Fruit fly (Drosophila melanogaster) whole organism, prepupa: Measurements from ENCODE around the gene Dtg.

ENCODE experiments used
- CG10669 ChIP-seq: fragments of 200-800 bp; sonication (Bioruptor generic); optimal IDR thresholded peaks from 3 replicates; lab custom pipeline; 2018; ENCODE audit warnings: missing biosample characterization, mild to moderate bottlenecking, missing genetic modification characterization, moderate library complexity
- CG16779 ChIP-seq: fragments of 200-800 bp; sonication (Bioruptor generic); optimal IDR thresholded peaks from 3 replicates; lab custom pipeline; 2017; ENCODE audit warnings: missing biosample characterization, mild to moderate bottlenecking, missing genetic modification characterization
- CG3032 ChIP-seq: fragments of 200-800 bp; optimal IDR thresholded peaks from 2 replicates; lab custom pipeline; 2019; ENCODE audit warnings: missing biosample characterization, mild to moderate bottlenecking, missing genetic modification characterization, moderate library complexity
- CG32006 ChIP-seq: fragments of 200-800 bp; sonication (Bioruptor generic); optimal IDR thresholded peaks from 3 replicates; lab custom pipeline; 2017; ENCODE audit warnings: missing biosample characterization, mild to moderate bottlenecking, missing genetic modification characterization
- Ets21C ChIP-seq: fragments of 200-800 bp; sonication (Bioruptor generic); optimal IDR thresholded peaks from 3 replicates; lab custom pipeline; 2016; ENCODE audit warnings: missing biosample characterization, missing genetic modification characterization
- Hr39 ChIP-seq: fragments of 200-800 bp; sonication (Bioruptor generic); optimal IDR thresholded peaks from 2 replicates; lab custom pipeline; 2016; ENCODE audit warnings: missing biosample characterization, missing genetic modification characterization
- Met ChIP-seq: fragments of 200-800 bp; sonication (Bioruptor generic); optimal IDR thresholded peaks from 3 replicates; lab custom pipeline; 2016; ENCODE audit warnings: missing biosample characterization, missing genetic modification characterization
- OdsH ChIP-seq: fragments of 200-800 bp; sonication (Bioruptor generic); optimal IDR thresholded peaks from 3 replicates; lab custom pipeline; 2016; ENCODE audit warnings: missing biosample characterization, missing genetic modification characterization
- Sox102F ChIP-seq: fragments of 200-800 bp; sonication (Bioruptor generic); optimal IDR thresholded peaks from 2 replicates; lab custom pipeline; 2016; ENCODE audit warnings: missing biosample characterization, mild to moderate bottlenecking, missing genetic modification characterization
- Sox15 ChIP-seq: fragments of 200-800 bp; sonication (Bioruptor generic); optimal IDR thresholded peaks from 3 replicates; lab custom pipeline; 2016; ENCODE audit warnings: missing biosample characterization, missing genetic modification characterization
- cyc ChIP-seq: fragments of 200-800 bp; sonication (Bioruptor generic); optimal IDR thresholded peaks from 3 replicates; lab custom pipeline; 2016; ENCODE audit warnings: missing biosample characterization, missing genetic modification characterization
- lz ChIP-seq: fragments of 200-800 bp; sonication (Bioruptor generic); optimal IDR thresholded peaks from 3 replicates; lab custom pipeline; 2016; ENCODE audit warnings: missing biosample characterization, missing genetic modification characterization
- ss ChIP-seq, 2 experiments: fragments of 200-800 bp; sonication (Bioruptor generic); optimal IDR thresholded peaks; 2 replicates in 1 of 2; 3 replicates in 1 of 2; lab custom pipeline; 2017 to 2018; ENCODE audit warnings: mild to moderate bottlenecking in 2 of 2, missing biosample characterization in 2 of 2, missing genetic modification characterization in 2 of 2, moderate library complexity in 1 of 2
- vri ChIP-seq: fragments of 200-800 bp; sonication (Bioruptor generic); optimal IDR thresholded peaks from 3 replicates; lab custom pipeline; 2016; ENCODE audit warnings: missing biosample characterization, mild to moderate bottlenecking, missing genetic modification characterization

DNA sequence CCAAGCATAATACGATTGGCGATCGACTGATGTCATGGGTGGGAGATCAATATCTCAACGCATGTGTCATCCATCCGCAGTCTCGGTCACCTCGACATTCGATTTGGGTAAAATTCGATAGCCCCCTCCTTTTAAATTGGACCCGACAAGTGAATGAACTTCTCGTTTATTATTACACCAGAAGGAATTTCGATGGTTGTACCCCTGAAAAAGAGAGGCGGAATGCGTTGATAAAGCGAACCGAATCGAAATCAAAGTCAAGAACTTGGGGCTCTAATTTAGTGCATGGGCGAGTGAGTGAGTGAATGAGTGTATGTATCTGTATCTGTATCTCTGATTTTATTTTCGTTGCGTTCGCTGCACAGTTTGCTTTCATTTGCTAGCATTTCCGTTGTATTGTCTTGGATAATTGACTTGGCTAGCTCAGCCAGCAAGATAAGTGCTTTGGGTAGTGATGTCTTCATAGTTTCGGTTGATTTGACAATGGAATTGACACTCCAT, 54.2 kb downstream of the Dtg start:
- peak; percentile 63 for TF ChIP-seq vri (GFP tag; lab: Kevin White, UChicago)
- TF ChIP-seq Sox102F: no peak
- no peak for TF ChIP-seq OdsH (GFP tag; lab: Kevin White, UChicago)
- TF ChIP-seq lz (GFP tag; lab: Kevin White, UChicago): no peak
- no peak for TF ChIP-seq Sox15 (GFP tag; lab: Kevin White, UChicago)
- TF ChIP-seq cyc (GFP tag; lab: Kevin White, UChicago): no peak
- TF ChIP-seq CG16779: no peak
- no peak for TF ChIP-seq Met
- no peak for TF ChIP-seq Ets21C (GFP tag; lab: Kevin White, UChicago)
- TF ChIP-seq CG3032: no peak
- no peak for TF ChIP-seq CG32006
- no peak for TF ChIP-seq CG10669 (GFP tag; lab: Kevin White, UChicago)
- no peak for TF ChIP-seq Hr39
- no peak for TF ChIP-seq ss (GFP tag; optimal IDR thresholded peaks at IDR 0.05; lab: Kevin White, UChicago)
